Fruit fly (Drosophila melanogaster) whole organism, embryonic: ENCODE results near the gene CG14096.

ENCODE experiments used
- ATbp ChIP-seq: fragments of 200-800 bp; sonication (Bioruptor generic); optimal IDR thresholded peaks from 2 replicates; lab custom pipeline; 2017; ENCODE audit warnings: missing biosample characterization, mild to moderate bottlenecking, missing genetic modification characterization, missing genetic modification reagents
- Ada2b ChIP-seq: fragments of 200-800 bp; sonication (Bioruptor generic); IDR thresholded peaks from 2 replicates; pipeline ENCODE4 v1.3.6; 2022; ENCODE audit warnings: missing biosample characterization, missing genetic modification characterization
- Aef1 ChIP-seq: fragments of 200-800 bp; sonication (Bioruptor generic); IDR thresholded peaks from 3 replicates; pipeline ENCODE4 v1.3.6; 2022; ENCODE audit warnings: missing biosample characterization, missing genetic modification characterization
- Atf6 ChIP-seq: fragments of 200-800 bp; sonication (Bioruptor generic); IDR thresholded peaks from 2 replicates; pipeline ENCODE4 v1.3.6; 2022; ENCODE audit warnings: missing biosample characterization, missing genetic modification characterization
- CG11504 ChIP-seq: fragments of 200-800 bp; sonication (Bioruptor generic); optimal IDR thresholded peaks from 3 replicates; lab custom pipeline; 2019; ENCODE audit warnings: missing biosample characterization, mild to moderate bottlenecking, missing genetic modification characterization, moderate library complexity
- CG12769 ChIP-seq: fragments of 200-800 bp; sonication (Bioruptor generic); optimal IDR thresholded peaks from 2 replicates; lab custom pipeline; 2019; ENCODE audit warnings: missing biosample characterization, mild to moderate bottlenecking, missing genetic modification characterization, moderate library complexity
- CG17328 ChIP-seq: fragments of 200-800 bp; sonication (Bioruptor generic); IDR thresholded peaks from 2 replicates; pipeline ENCODE4 v1.3.6; 2022; ENCODE audit warnings: missing biosample characterization, missing genetic modification characterization
- CG18599 ChIP-seq: fragments of 200-800 bp; sonication (Bioruptor generic); optimal IDR thresholded peaks from 3 replicates; lab custom pipeline; 2017; ENCODE audit warnings: missing biosample characterization, missing genetic modification characterization, mild to moderate bottlenecking, moderate library complexity, missing genetic modification reagents
- CG2120 ChIP-seq: fragments of 200-800 bp; sonication (Bioruptor generic); optimal IDR thresholded peaks from 3 replicates; lab custom pipeline; 2016; ENCODE audit warnings: missing biosample characterization, missing genetic modification characterization
- CG2678 ChIP-seq: fragments of 200-800 bp; sonication (Bioruptor generic); optimal IDR thresholded peaks from 3 replicates; lab custom pipeline; 2019; ENCODE audit warnings: missing biosample characterization, mild to moderate bottlenecking, missing genetic modification characterization, moderate library complexity
- CG34224 ChIP-seq: fragments of 200-800 bp; sonication (Bioruptor generic); IDR thresholded peaks from 3 replicates; pipeline ENCODE4 v1.3.6; 2022; ENCODE audit warnings: missing biosample characterization, missing genetic modification characterization; ENCODE audit not compliant: partially characterized antibody
- CG7357 ChIP-seq: fragments of 200-800 bp; sonication (Bioruptor generic); IDR thresholded peaks from 3 replicates; pipeline ENCODE4 v1.3.6; 2022; ENCODE audit warnings: missing biosample characterization, missing genetic modification characterization
- CG7839 ChIP-seq: fragments of 200-800 bp; sonication (Bioruptor generic); optimal IDR thresholded peaks from 3 replicates; lab custom pipeline; 2018; ENCODE audit warnings: missing biosample characterization, mild to moderate bottlenecking, missing genetic modification characterization, moderate library complexity
- CG9932 ChIP-seq: fragments of 200-800 bp; sonication (Bioruptor generic); IDR thresholded peaks from 2 replicates; pipeline ENCODE4 v1.3.6; 2022; ENCODE audit warnings: missing biosample characterization, missing genetic modification characterization
- Dbx ChIP-seq: fragments of 200-800 bp; sonication (Bioruptor generic); IDR thresholded peaks from 3 replicates; pipeline ENCODE4 v1.3.6; 2022; ENCODE audit warnings: missing biosample characterization, missing genetic modification characterization
- Ets65A ChIP-seq: fragments of 200-800 bp; sonication (Bioruptor generic); peaks from one replicate; lab custom pipeline; 2016; ENCODE audit warnings: missing biosample characterization, missing genetic modification characterization
- GATAe ChIP-seq: fragments of 200-800 bp; sonication (Bioruptor generic); conservative IDR thresholded peaks from 2 replicates; pipeline ENCODE4 v1.3.6; 2022; ENCODE audit warnings: missing biosample characterization, missing genetic modification characterization
- Hmr ChIP-seq: fragments of 200-800 bp; sonication (Bioruptor generic); optimal IDR thresholded peaks from 3 replicates; lab custom pipeline; 2017; ENCODE audit warnings: mild to moderate bottlenecking, missing biosample characterization, missing genetic modification reagents, missing genetic modification characterization
- Hr51 ChIP-seq, 2 experiments: fragments of 200-800 bp; sonication (Bioruptor generic); optimal IDR thresholded peaks; 2 replicates in 1 of 2; 3 replicates in 1 of 2; lab custom pipeline; 2016 to 2018; ENCODE audit warnings: missing biosample characterization in 2 of 2, missing genetic modification characterization in 2 of 2, mild to moderate bottlenecking in 1 of 2, moderate library complexity in 1 of 2
- Max ChIP-seq: fragments of 200-800 bp; sonication (Bioruptor generic); optimal IDR thresholded peaks from 2 replicates; lab custom pipeline; 2016; ENCODE audit warnings: missing biosample characterization, mild to moderate bottlenecking, missing genetic modification characterization
- Med ChIP-seq: fragments of 200-800 bp; sonication (Bioruptor generic); peaks from one replicate; lab custom pipeline; 2016; ENCODE audit warnings: missing biosample characterization, missing genetic modification characterization, mild to moderate bottlenecking, inconsistent platforms, moderate library complexity
- Meics ChIP-seq: fragments of 200-800 bp; sonication (Bioruptor generic); optimal IDR thresholded peaks from 2 replicates; lab custom pipeline; 2017; ENCODE audit warnings: missing biosample characterization, mild to moderate bottlenecking, missing genetic modification characterization
- Ptx1 ChIP-seq: fragments of 200-800 bp; sonication (Bioruptor generic); IDR thresholded peaks from 2 replicates; pipeline ENCODE4 v1.3.6; 2022; ENCODE audit warnings: missing biosample characterization, missing genetic modification characterization
- Scr ChIP-seq: fragments of 200-800 bp; sonication (Bioruptor generic); IDR thresholded peaks from 2 replicates; pipeline ENCODE4 v1.3.6; 2022; ENCODE audit warnings: missing biosample characterization, missing genetic modification characterization; ENCODE audit not compliant: partially characterized antibody
- ci ChIP-seq: fragments of 200-800 bp; sonication (Bioruptor generic); IDR thresholded peaks from 3 replicates; pipeline ENCODE4 v1.3.6; 2022; ENCODE audit warnings: missing biosample characterization, missing genetic modification characterization
- dmrt99B ChIP-seq: fragments of 200-800 bp; sonication (Bioruptor generic); optimal IDR thresholded peaks from 2 replicates; lab custom pipeline; 2018; ENCODE audit warnings: missing biosample characterization, mild to moderate bottlenecking, missing genetic modification characterization, moderate library complexity
- gem ChIP-seq: fragments of 200-800 bp; sonication (Bioruptor generic); optimal IDR thresholded peaks from 2 replicates; lab custom pipeline; 2019; ENCODE audit warnings: missing biosample characterization, mild to moderate bottlenecking, missing genetic modification characterization, moderate library complexity
- pan ChIP-seq, 4 experiments: fragments of >200 bp in 3 of 4; fragments of 200-800 bp in 1 of 4; sonication (Bioruptor generic) in 1 of 4; optimal IDR thresholded peaks in 3 of 4; IDR thresholded peaks in 1 of 4; 2 replicates each; pipeline versions ENCODE4 v1.3.6 to Lab custom; 2017 to 2022; ENCODE audit warnings: missing biosample characterization in 2 of 4, missing genetic modification characterization in 2 of 4, mixed read lengths in 1 of 4
- row ChIP-seq: fragments of 200-800 bp; sonication (Bioruptor generic); IDR thresholded peaks from 3 replicates; pipeline ENCODE4 v1.3.6; 2022; ENCODE audit warnings: missing biosample characterization, missing genetic modification characterization

CG14096 gene

dm6 chr3L:19442239-19442638, 24.6 kb downstream of the CG14096 start:
- TF ChIP-seq Hmr (GFP tag; lab: Kevin White, UChicago) = peak; percentile 19
- 0 out of 3 replicates have a peak, but pooled peaks have one; percentile 37 for TF ChIP-seq ci (GFP tag; lab: Robert Waterston, UW)
- TF ChIP-seq CG7839 (tag; lab: Kevin White, UChicago) = peak; percentile 15
- peak; percentile 31 for TF ChIP-seq dmrt99B (tag; lab: Kevin White, UChicago)
- TF ChIP-seq CG7357 (GFP tag; lab: Robert Waterston, UW) = no peak
- TF ChIP-seq row (GFP tag; lab: Robert Waterston, UW) = peak; percentile 38; the same call in 2 of the 3 replicates
- no peak for TF ChIP-seq Hr51 (GFP tag; optimal IDR thresholded peaks at IDR 0.05; lab: Kevin White, UChicago)
- TF ChIP-seq CG9932 (GFP tag; lab: Robert Waterston, UW) = 0 out of 2 replicates have a peak, but pooled peaks have one; percentile 20
- TF ChIP-seq Ptx1 (GFP tag; lab: Robert Waterston, UW) = peak; percentile 26; the same call in 1 of the 2 replicates
- TF ChIP-seq pan (optimal IDR thresholded peaks at IDR 0.05; lab: Kevin White, UChicago) = no peak
- TF ChIP-seq pan (GFP tag; optimal IDR thresholded peaks at IDR 0.05 in 1 of 2, IDR thresholded peaks at IDR 0.05 in 1 of 2) = peak in 1 of 2 experiments; percentile 13
- TF ChIP-seq CG17328 (GFP tag; lab: Robert Waterston, UW) = 0 out of 2 replicates have a peak, but pooled peaks have one; percentile 5
- peak; percentile 33 for TF ChIP-seq CG18599 (GFP tag; lab: Kevin White, UChicago)
- peak; percentile 41 for TF ChIP-seq CG2678 (tag; lab: Kevin White, UChicago)
- TF ChIP-seq CG2120 (GFP tag; lab: Kevin White, UChicago) = peak; percentile 35
- TF ChIP-seq Atf6 = no peak
- peak; percentile 57 for TF ChIP-seq Med (GFP tag; lab: Kevin White, UChicago)
- 0 out of 2 replicates have a peak, but pooled peaks have one; percentile 9 for TF ChIP-seq Ada2b
- TF ChIP-seq Aef1 (GFP tag; lab: Robert Waterston, UW) = peak; percentile 20; the same call in 1 of the 3 replicates
- peak; percentile 14 for TF ChIP-seq gem (tag; lab: Kevin White, UChicago)
- TF ChIP-seq Max (GFP tag; lab: Kevin White, UChicago) = no peak
- TF ChIP-seq CG34224 (GFP tag; lab: Robert Waterston, UW) = no peak
- TF ChIP-seq CG11504 (tag; lab: Kevin White, UChicago) = peak; percentile 11
- TF ChIP-seq Ets65A (GFP tag; lab: Kevin White, UChicago) = peak; percentile 83
- no peak for TF ChIP-seq Scr (GFP tag; lab: Robert Waterston, UW)
- no peak for TF ChIP-seq ATbp (GFP tag; lab: Kevin White, UChicago)
- no peak for TF ChIP-seq GATAe (GFP tag; lab: Robert Waterston, UW)
- peak; percentile 18 for TF ChIP-seq Meics
- TF ChIP-seq CG12769 (tag; lab: Kevin White, UChicago) = peak; percentile 3
- TF ChIP-seq Dbx = no peak
